Fruit fly (Drosophila melanogaster): ENCODE measurements around the gene CG31265.
A peak's percentile ranks its signal among the peaks of the same experiment; 100 is the strongest.

The CG31265 gene

DNA sequence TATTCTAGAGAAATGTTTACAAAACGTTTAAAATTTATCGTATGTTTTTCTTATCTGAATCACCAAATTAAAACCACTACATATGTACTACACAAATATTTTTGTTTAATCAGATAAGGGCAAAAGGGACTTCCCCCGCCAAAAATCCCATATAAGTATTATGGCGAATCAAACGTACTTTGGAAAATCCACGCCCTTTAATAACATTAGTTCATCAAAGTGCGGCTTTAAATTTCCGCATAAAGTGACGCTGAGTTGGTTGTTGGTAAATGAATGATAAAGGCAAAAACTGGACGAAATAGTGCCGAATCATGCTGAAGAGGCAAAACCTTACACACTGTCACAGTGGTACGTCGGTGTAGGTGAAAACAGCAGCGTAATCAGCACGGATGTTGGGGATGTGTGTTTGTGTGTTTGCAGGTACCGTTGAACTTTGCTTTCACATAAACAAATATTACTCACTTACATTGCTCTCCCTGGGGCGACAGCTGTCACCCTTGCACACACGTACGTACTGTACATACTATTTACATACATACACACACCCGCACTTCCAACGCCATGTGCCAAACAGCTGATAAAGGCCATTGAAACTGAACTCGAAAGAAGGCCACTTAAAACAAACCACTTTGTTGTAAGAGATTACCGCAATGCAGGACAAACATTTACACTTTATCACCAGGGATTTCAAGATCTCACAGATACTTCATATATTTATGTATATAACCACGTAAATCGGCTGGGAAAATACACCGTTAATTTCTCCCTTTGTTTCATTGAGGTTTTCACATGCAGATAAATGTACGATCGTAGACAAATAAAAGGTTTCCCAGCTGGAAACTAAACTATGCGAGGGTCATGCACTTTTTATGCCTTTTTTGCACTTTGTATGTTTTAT lies 48.8 kb upstream of the CG31265 start (continued):
- TF ChIP-seq CG6792 (GFP tag; optimal IDR thresholded peaks at IDR 0.05) (no peak), CG8632 (GFP tag; optimal IDR thresholded peaks at IDR 0.05) (no peak), Sox102F (GFP tag; optimal IDR thresholded peaks at IDR 0.05) (no peak), Lpt (GFP tag; optimal IDR thresholded peaks at IDR 0.05) (no peak), lz (GFP tag; optimal IDR thresholded peaks at IDR 0.05) (no peak), dac (GFP tag; optimal IDR thresholded peaks at IDR 0.05) (no peak), Sox14 (GFP tag; optimal IDR thresholded peaks at IDR 0.05) (no peak), CG3032 (tag; optimal IDR thresholded peaks at IDR 0.05) (no peak), cyc (GFP tag; optimal IDR thresholded peaks at IDR 0.05) (no peak), CG34406 (GFP tag; optimal IDR thresholded peaks at IDR 0.05) (no peak), CG6854 (GFP tag; optimal IDR thresholded peaks at IDR 0.05) (peak; percentile 77), ss (GFP tag; optimal IDR thresholded peaks at IDR 0.05) (peak; percentile 61 to 68), pdm3 (GFP tag; optimal IDR thresholded peaks at IDR 0.05) (no peak), CG8319 (GFP tag; optimal IDR thresholded peaks at IDR 0.05) (no peak)

DNA sequence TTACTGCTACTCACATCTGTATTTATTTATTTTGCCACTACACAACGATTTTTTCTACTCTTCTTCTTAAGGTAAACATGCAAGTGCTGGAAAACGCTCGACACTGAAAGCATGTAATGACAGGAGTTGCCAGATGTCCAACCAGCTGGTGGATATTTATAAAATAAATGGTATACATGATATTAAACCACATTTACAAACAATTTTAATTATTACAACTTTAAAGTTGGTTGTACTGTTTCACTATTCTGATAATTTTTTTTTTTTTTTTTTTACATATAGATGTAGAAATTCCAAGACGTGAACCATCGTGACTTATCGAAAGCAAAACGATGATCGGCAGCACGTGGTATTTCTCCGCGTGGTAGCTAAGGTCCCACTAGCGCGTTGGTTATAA lies 48.2 kb upstream of the CG31265 start, which contains the start of the genes Keap1 and kuk:
Gene Keap1 (minus strand): TSS at position 87 of the 397 bp plus-strand sequence.
Gene kuk (plus strand): TSS at position 386 of the 397 bp plus-strand sequence.
- TF ChIP-seq Hr4 (GFP tag; optimal IDR thresholded peaks at IDR 0.05): peak; percentile 38
- peak; percentile 21 for TF ChIP-seq CG32006 (GFP tag; optimal IDR thresholded peaks at IDR 0.05)
- TF ChIP-seq Eip78C (GFP tag): peak; percentile 27
- no peak for TF ChIP-seq fd85E (GFP tag; optimal IDR thresholded peaks at IDR 0.05)
- TF ChIP-seq net (GFP tag; optimal IDR thresholded peaks at IDR 0.05): no peak
- peak; percentile 43 for TF ChIP-seq Eip93F (GFP tag; optimal IDR thresholded peaks at IDR 0.05)
- TF ChIP-seq OdsH (GFP tag; optimal IDR thresholded peaks at IDR 0.05): peak; percentile 65
- peak; percentile 61 for TF ChIP-seq Hr39 (GFP tag; optimal IDR thresholded peaks at IDR 0.05)
- TF ChIP-seq Blimp-1 (GFP tag; optimal IDR thresholded peaks at IDR 0.05): no peak
- TF ChIP-seq vri (GFP tag; optimal IDR thresholded peaks at IDR 0.05): peak; percentile 68
- peak; percentile 66 for TF ChIP-seq Smox (GFP tag; optimal IDR thresholded peaks at IDR 0.05)
- TF ChIP-seq CG31627 (GFP tag; optimal IDR thresholded peaks at IDR 0.05): peak; percentile 65
- no peak for TF ChIP-seq dac (GFP tag; optimal IDR thresholded peaks at IDR 0.05)
- no peak for TF ChIP-seq CG11902 (GFP tag; optimal IDR thresholded peaks at IDR 0.05)
- TF ChIP-seq Eip75B (GFP tag; optimal IDR thresholded peaks at IDR 0.05): peak; percentile 24
- TF ChIP-seq achi (GFP tag; optimal IDR thresholded peaks at IDR 0.05): peak; percentile 17
- TF ChIP-seq lz (GFP tag; optimal IDR thresholded peaks at IDR 0.05): peak; percentile 70
- TF ChIP-seq CG6792 (GFP tag; optimal IDR thresholded peaks at IDR 0.05): peak; percentile 8
- TF ChIP-seq cyc (GFP tag; optimal IDR thresholded peaks at IDR 0.05): peak; percentile 43
- no peak for TF ChIP-seq CG7368 (GFP tag; optimal IDR thresholded peaks at IDR 0.05)
- peak; percentile 31 for TF ChIP-seq CG6808 (GFP tag; optimal IDR thresholded peaks at IDR 0.05)
- no peak for TF ChIP-seq CG16779 (tag; optimal IDR thresholded peaks at IDR 0.05)
- TF ChIP-seq CG15336 (GFP tag; IDR thresholded peaks at IDR 0.05): no peak
- TF ChIP-seq Sox102F (GFP tag; optimal IDR thresholded peaks at IDR 0.05): peak; percentile 36
- TF ChIP-seq Sox15 (GFP tag; optimal IDR thresholded peaks at IDR 0.05): peak; percentile 17
- peak; percentile 41 for TF ChIP-seq CG3919 (GFP tag; optimal IDR thresholded peaks at IDR 0.05)
- peak; percentile 48; the same call in 1 of the 2 replicates for TF ChIP-seq Gug (GFP tag; IDR thresholded peaks at IDR 0.05)
- no peak for TF ChIP-seq CG6276 (GFP tag; optimal IDR thresholded peaks at IDR 0.05)
- no peak for TF ChIP-seq spab (GFP tag; optimal IDR thresholded peaks at IDR 0.05)
- peak; percentile 19 for TF ChIP-seq CG8319 (GFP tag; optimal IDR thresholded peaks at IDR 0.05)
- TF ChIP-seq esn (GFP tag; optimal IDR thresholded peaks at IDR 0.05): peak; percentile 69
- TF ChIP-seq Hr38 (GFP tag; optimal IDR thresholded peaks at IDR 0.05): no peak
- no peak for TF ChIP-seq CG8119 (GFP tag; IDR thresholded peaks at IDR 0.05)
- TF ChIP-seq CG11762 (GFP tag; optimal IDR thresholded peaks at IDR 0.05; ENCODE audit: insufficient read depth): peak; percentile 17
- TF ChIP-seq CG10631 (GFP tag; optimal IDR thresholded peaks at IDR 0.05): peak; percentile 54
- peak; percentile 38; the same call in 1 of the 3 replicates for TF ChIP-seq CG6163 (GFP tag; IDR thresholded peaks at IDR 0.05)
- no peak for TF ChIP-seq fd59A (GFP tag; optimal IDR thresholded peaks at IDR 0.05)
- TF ChIP-seq acj6 (GFP tag; optimal IDR thresholded peaks at IDR 0.05): peak; percentile 57
- TF ChIP-seq CG8632 (GFP tag; optimal IDR thresholded peaks at IDR 0.05): no peak
- TF ChIP-seq Sox14 (GFP tag; optimal IDR thresholded peaks at IDR 0.05): peak; percentile 84
- no peak for TF ChIP-seq CG4318 (GFP tag; optimal IDR thresholded peaks at IDR 0.05)
- TF ChIP-seq svp (GFP tag): no peak
- peak; percentile 23 for TF ChIP-seq Lpt (GFP tag; optimal IDR thresholded peaks at IDR 0.05)

All from whole organism, prepupa.